Fruit fly (Drosophila melanogaster) whole organism, embryonic: ENCODE data around the gene CG7970.
A peak's percentile ranks its signal among the peaks of the same experiment; 100 is the strongest.

Experiments used
- Adf1 ChIP-seq: fragments of 200-800 bp; sonication (Bioruptor generic); IDR thresholded peaks from 2 replicates; pipeline ENCODE4 v1.3.6; 2022; ENCODE audit warnings: missing biosample characterization, missing genetic modification characterization
- CG1024 ChIP-seq: fragments of 200-800 bp; sonication (Bioruptor generic); IDR thresholded peaks from 2 replicates; pipeline ENCODE4 v1.3.6; 2022; ENCODE audit warnings: missing biosample characterization, missing genetic modification characterization
- CG10274 ChIP-seq: fragments of 200-800 bp; sonication (Bioruptor generic); optimal IDR thresholded peaks from 3 replicates; lab custom pipeline; 2017; ENCODE audit warnings: missing biosample characterization, mild to moderate bottlenecking, missing genetic modification characterization
- CG10462 ChIP-seq: fragments of 200-800 bp; sonication (Bioruptor generic); optimal IDR thresholded peaks from 2 replicates; lab custom pipeline; 2016; ENCODE audit warnings: missing biosample characterization, missing genetic modification characterization
- CG10543 ChIP-seq: fragments of 200-800 bp; sonication (Bioruptor generic); optimal IDR thresholded peaks from 3 replicates; lab custom pipeline; 2017; ENCODE audit warnings: missing biosample characterization, mild to moderate bottlenecking, missing genetic modification characterization, moderate library complexity
- CG11247 ChIP-seq: fragments of 200-800 bp; sonication (Bioruptor generic); IDR thresholded peaks from 2 replicates; pipeline ENCODE4 v1.3.6; 2022; ENCODE audit warnings: missing biosample characterization, missing genetic modification characterization
- CG11398 ChIP-seq: fragments of 200-800 bp; sonication (Bioruptor generic); optimal IDR thresholded peaks from 2 replicates; lab custom pipeline; 2016; ENCODE audit warnings: missing biosample characterization, missing genetic modification characterization
- CG1529 ChIP-seq: fragments of 200-800 bp; sonication (Bioruptor generic); optimal IDR thresholded peaks from 3 replicates; lab custom pipeline; 2018; ENCODE audit warnings: missing biosample characterization, missing genetic modification characterization
- CG15601 ChIP-seq: fragments of 200-800 bp; sonication (Bioruptor generic); optimal IDR thresholded peaks from 3 replicates; lab custom pipeline; 2019; ENCODE audit warnings: missing biosample characterization, mild to moderate bottlenecking, missing genetic modification characterization, moderate library complexity
- CG16863 ChIP-seq: fragments of 200-800 bp; sonication (Bioruptor generic); optimal IDR thresholded peaks from 3 replicates; lab custom pipeline; 2016; ENCODE audit warnings: missing biosample characterization, missing genetic modification characterization
- CG17612 ChIP-seq: fragments of 200-800 bp; sonication (Bioruptor generic); IDR thresholded peaks from 2 replicates; pipeline ENCODE4 v1.3.6; 2022; ENCODE audit warnings: missing biosample characterization, missing genetic modification characterization
- CG18476 ChIP-seq: fragments of 200-800 bp; sonication (Bioruptor generic); optimal IDR thresholded peaks from 2 replicates; lab custom pipeline; 2016; ENCODE audit warnings: missing biosample characterization, mild to moderate bottlenecking, missing genetic modification characterization
- CG2116 ChIP-seq: fragments of 200-800 bp; sonication (Bioruptor generic); optimal IDR thresholded peaks from 3 replicates; lab custom pipeline; 2018; ENCODE audit warnings: missing biosample characterization, mild to moderate bottlenecking, missing genetic modification characterization
- CG3065 ChIP-seq: fragments of 200-800 bp; sonication (Bioruptor generic); optimal IDR thresholded peaks from 2 replicates; lab custom pipeline; 2016; ENCODE audit warnings: missing biosample characterization, missing genetic modification characterization
- CG34376 ChIP-seq: fragments of 200-800 bp; sonication (Bioruptor generic); optimal IDR thresholded peaks from 2 replicates; lab custom pipeline; 2018; ENCODE audit warnings: missing biosample characterization, mild to moderate bottlenecking, missing genetic modification characterization
- CG43689 ChIP-seq: fragments of 200-800 bp; sonication (Bioruptor generic); IDR thresholded peaks from 2 replicates; pipeline ENCODE4 v1.3.6; 2022; ENCODE audit warnings: missing biosample characterization, missing genetic modification characterization
- CG4820 ChIP-seq: fragments of 200-800 bp; sonication (Bioruptor generic); optimal IDR thresholded peaks from 3 replicates; lab custom pipeline; 2016; ENCODE audit warnings: missing biosample characterization, missing genetic modification characterization
- CG7839 ChIP-seq: fragments of 200-800 bp; sonication (Bioruptor generic); optimal IDR thresholded peaks from 3 replicates; lab custom pipeline; 2018; ENCODE audit warnings: missing biosample characterization, mild to moderate bottlenecking, missing genetic modification characterization, moderate library complexity
- CG8089 ChIP-seq: fragments of 200-800 bp; sonication (Bioruptor generic); optimal IDR thresholded peaks from 3 replicates; lab custom pipeline; 2016; ENCODE audit warnings: missing biosample characterization, missing genetic modification characterization
- CG9215 ChIP-seq: fragments of 200-800 bp; sonication (Bioruptor generic); IDR thresholded peaks from 2 replicates; pipeline ENCODE4 v1.3.6; 2022; ENCODE audit warnings: missing biosample characterization, missing genetic modification characterization
- D19B ChIP-seq: fragments of 200-800 bp; sonication (Bioruptor generic); optimal IDR thresholded peaks from 2 replicates; lab custom pipeline; 2017; ENCODE audit warnings: missing biosample characterization, mild to moderate bottlenecking, missing genetic modification characterization
- Drgx ChIP-seq: fragments of 200-800 bp; sonication (Bioruptor generic); IDR thresholded peaks from 2 replicates; pipeline ENCODE4 v1.3.6; 2022; ENCODE audit warnings: missing biosample characterization, missing genetic modification characterization
- Gsc ChIP-seq: fragments of 200-800 bp; sonication (Bioruptor generic); IDR thresholded peaks from 2 replicates; pipeline ENCODE4 v1.3.6; 2022; ENCODE audit warnings: missing biosample characterization, missing genetic modification characterization
- H2.0 ChIP-seq: fragments of 200-800 bp; sonication (Bioruptor generic); IDR thresholded peaks from 2 replicates; pipeline ENCODE4 v1.3.6; 2022; ENCODE audit warnings: missing biosample characterization, missing genetic modification characterization
- Mad ChIP-seq: fragments of 200-800 bp; sonication (Bioruptor generic); optimal IDR thresholded peaks from 2 replicates; lab custom pipeline; 2016; ENCODE audit warnings: missing biosample characterization, missing genetic modification characterization
- Ptx1 ChIP-seq: fragments of 200-800 bp; sonication (Bioruptor generic); IDR thresholded peaks from 2 replicates; pipeline ENCODE4 v1.3.6; 2022; ENCODE audit warnings: missing biosample characterization, missing genetic modification characterization
- Side ChIP-seq: fragments of 200-800 bp; sonication (Bioruptor generic); optimal IDR thresholded peaks from 2 replicates; lab custom pipeline; 2016; ENCODE audit warnings: missing biosample characterization, missing genetic modification characterization
- Sox100B ChIP-seq: fragments of 200-800 bp; sonication (Bioruptor generic); optimal IDR thresholded peaks from 3 replicates; lab custom pipeline; 2018; ENCODE audit warnings: missing biosample characterization, mild to moderate bottlenecking, missing genetic modification characterization
- ase ChIP-seq: fragments of 200-800 bp; sonication (Bioruptor generic); IDR thresholded peaks from 3 replicates; pipeline ENCODE4 v1.3.6; 2022; ENCODE audit warnings: missing biosample characterization, missing genetic modification characterization
- ato ChIP-seq: fragments of 200-800 bp; sonication (Bioruptor generic); IDR thresholded peaks from 2 replicates; pipeline ENCODE4 v1.3.6; 2022; ENCODE audit warnings: missing biosample characterization, missing genetic modification characterization; ENCODE audit not compliant: partially characterized antibody
- bab2 ChIP-seq: fragments of 200-800 bp; sonication (Bioruptor generic); optimal IDR thresholded peaks from 2 replicates; lab custom pipeline; 2016; ENCODE audit warnings: missing biosample characterization, missing genetic modification characterization
- chm ChIP-seq: fragments of 200-800 bp; sonication (Bioruptor generic); IDR thresholded peaks from 2 replicates; pipeline ENCODE4 v1.3.6; 2022; ENCODE audit warnings: missing biosample characterization, missing genetic modification characterization
- ci ChIP-seq: fragments of 200-800 bp; sonication (Bioruptor generic); IDR thresholded peaks from 3 replicates; pipeline ENCODE4 v1.3.6; 2022; ENCODE audit warnings: missing biosample characterization, missing genetic modification characterization
- corto ChIP-seq: fragments of 200-800 bp; sonication (Bioruptor generic); optimal IDR thresholded peaks from 2 replicates; lab custom pipeline; 2016; ENCODE audit warnings: missing biosample characterization, mild to moderate bottlenecking, missing genetic modification characterization, moderate library complexity
- eve ChIP-seq, 2 experiments: fragments of >200 bp; optimal IDR thresholded peaks; 2 replicates each; lab custom pipeline; 2017; ENCODE audit warnings: missing biosample characterization in 2 of 2, missing genetic modification characterization in 2 of 2
- eyg ChIP-seq: fragments of 200-800 bp; sonication (Bioruptor generic); optimal IDR thresholded peaks from 3 replicates; lab custom pipeline; 2016; ENCODE audit warnings: missing biosample characterization, missing genetic modification characterization
- gce ChIP-seq: fragments of 200-800 bp; sonication (Bioruptor generic); IDR thresholded peaks from 3 replicates; pipeline ENCODE4 v1.3.6; 2022; ENCODE audit warnings: missing biosample characterization, missing genetic modification characterization
- gro ChIP-seq: fragments of 200-800 bp; sonication (Bioruptor generic); optimal IDR thresholded peaks from 2 replicates; lab custom pipeline; 2016; ENCODE audit warnings: missing biosample characterization, missing genetic modification characterization
- inv ChIP-seq: fragments of 200-800 bp; sonication (Bioruptor generic); IDR thresholded peaks from 2 replicates; pipeline ENCODE4 v1.3.6; 2022; ENCODE audit warnings: missing biosample characterization, missing genetic modification characterization; ENCODE audit not compliant: partially characterized antibody
- lab ChIP-seq: fragments of 200-800 bp; sonication (Bioruptor generic); optimal IDR thresholded peaks from 3 replicates; lab custom pipeline; 2017; ENCODE audit warnings: missing biosample characterization, missing genetic modification characterization, mild to moderate bottlenecking, moderate library complexity, missing genetic modification reagents
- lmd ChIP-seq: fragments of 200-800 bp; sonication (Bioruptor generic); IDR thresholded peaks from 2 replicates; pipeline ENCODE4 v1.3.6; 2022; ENCODE audit warnings: missing biosample characterization, missing genetic modification characterization
- lov ChIP-seq, 2 experiments: fragments of 200-800 bp in 1 of 2; fragments of >200 bp in 1 of 2; sonication (Bioruptor generic) in 1 of 2; IDR thresholded peaks in 1 of 2; optimal IDR thresholded peaks in 1 of 2; 2 replicates in 1 of 2; 3 replicates in 1 of 2; pipeline versions ENCODE4 v1.3.6 to Lab custom; 2017 to 2022; ENCODE audit warnings: missing biosample characterization in 1 of 2, missing genetic modification characterization in 1 of 2
- nau ChIP-seq: fragments of 200-800 bp; sonication (Bioruptor generic); optimal IDR thresholded peaks from 3 replicates; lab custom pipeline; 2017; ENCODE audit warnings: missing biosample characterization, mild to moderate bottlenecking, missing genetic modification characterization, missing genetic modification reagents
- p53 ChIP-seq: fragments of 200-800 bp; sonication (Bioruptor generic); optimal IDR thresholded peaks from 2 replicates; lab custom pipeline; 2016; ENCODE audit warnings: missing biosample characterization, missing genetic modification characterization
- prd ChIP-seq, 3 experiments: fragments of >200 bp in 2 of 3; fragments of 200-800 bp in 1 of 3; sonication (Bioruptor generic) in 1 of 3; optimal IDR thresholded peaks in 2 of 3; IDR thresholded peaks in 1 of 3; 2 replicates in 2 of 3; 3 replicates in 1 of 3; pipeline versions ENCODE4 v1.3.6 to Lab custom; 2017 to 2022; ENCODE audit warnings: missing biosample characterization in 1 of 3, missing genetic modification characterization in 1 of 3
- sima ChIP-seq: fragments of 200-800 bp; sonication (Bioruptor generic); optimal IDR thresholded peaks from 2 replicates; lab custom pipeline; 2016; ENCODE audit warnings: missing biosample characterization, missing genetic modification characterization
- slbo ChIP-seq: fragments of 200-800 bp; sonication (Bioruptor generic); IDR thresholded peaks from 2 replicates; pipeline ENCODE4 v1.3.6; 2022; ENCODE audit warnings: missing biosample characterization, missing genetic modification characterization
- sug ChIP-seq: fragments of 200-800 bp; optimal IDR thresholded peaks from 2 replicates; lab custom pipeline; 2019; ENCODE audit warnings: missing biosample characterization, mild to moderate bottlenecking, missing genetic modification characterization, moderate library complexity
- wek ChIP-seq: fragments of 200-800 bp; sonication (Bioruptor generic); optimal IDR thresholded peaks from 3 replicates; lab custom pipeline; 2018; ENCODE audit warnings: missing biosample characterization, mild to moderate bottlenecking, missing genetic modification characterization, moderate library complexity
- z ChIP-seq: fragments of 200-800 bp; sonication (Bioruptor generic); IDR thresholded peaks from 3 replicates; pipeline ENCODE4 v1.3.6; 2022; ENCODE audit warnings: missing biosample characterization, missing genetic modification characterization
- zfh1 ChIP-seq: fragments of 200-800 bp; sonication (Bioruptor generic); IDR thresholded peaks from 3 replicates; pipeline ENCODE4 v1.3.6; 2022; ENCODE audit warnings: missing biosample characterization, missing genetic modification characterization

Gene CG7970

DNA sequence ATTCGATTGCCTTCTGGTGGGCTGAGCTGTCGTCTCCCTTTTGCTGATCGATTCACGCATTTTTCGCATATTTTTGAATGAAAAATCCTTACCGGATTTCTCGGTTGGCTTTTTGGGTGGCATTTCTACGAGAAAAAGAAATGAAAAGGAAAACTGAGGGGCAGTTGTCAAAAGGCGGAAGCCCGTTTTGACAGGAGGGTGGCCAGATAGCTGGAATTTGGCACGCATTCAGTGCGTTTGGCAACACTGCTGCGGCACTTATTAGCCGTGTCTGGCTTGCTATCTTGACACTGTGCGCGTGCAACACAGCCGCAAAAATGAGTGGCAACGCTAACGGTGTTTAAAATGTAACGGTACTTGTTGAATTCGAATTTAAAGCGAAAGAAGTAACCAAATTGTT, 16.0 kb downstream of the CG7970 start, which contains the start of gene RpL23A (continued):
- TF ChIP-seq corto (GFP tag; lab: Kevin White, UChicago) (no peak), Mad (GFP tag; lab: Kevin White, UChicago) (peak; percentile 97), CG15601 (tag; lab: Kevin White, UChicago) (peak; percentile 95), Side (GFP tag; lab: Kevin White, UChicago) (peak; percentile 98), Drgx (GFP tag; lab: Robert Waterston, UW) (peak; percentile 70), chm (GFP tag; lab: Robert Waterston, UW) (peak; percentile 97), Gsc (GFP tag; lab: Robert Waterston, UW) (peak; percentile 70), D19B (GFP tag; lab: Kevin White, UChicago) (peak; percentile 82), CG17612 (GFP tag; lab: Robert Waterston, UW) (peak; percentile 76; the same call in 1 of the 2 replicates), prd (optimal IDR thresholded peaks at IDR 0.05; lab: Kevin White, UChicago) (no peak), prd (GFP tag; IDR thresholded peaks at IDR 0.05; lab: Robert Waterston, UW) (peak; percentile 89), wek (GFP tag; lab: Kevin White, UChicago) (peak; percentile 87), lov (optimal IDR thresholded peaks at IDR 0.05; lab: Kevin White, UChicago) (no peak), lov (GFP tag; IDR thresholded peaks at IDR 0.05; lab: Robert Waterston, UW) (peak; percentile 97), CG2116 (GFP tag; lab: Kevin White, UChicago) (peak; percentile 93), CG9215 (GFP tag; lab: Robert Waterston, UW) (peak; percentile 87), CG4820 (GFP tag; lab: Kevin White, UChicago) (peak; percentile 90), slbo (GFP tag; lab: Robert Waterston, UW) (peak; percentile 96), CG8089 (GFP tag; lab: Kevin White, UChicago) (peak; percentile 97), Ptx1 (GFP tag; lab: Robert Waterston, UW) (peak; percentile 95), inv (GFP tag; lab: Robert Waterston, UW) (peak; percentile 23; the same call in 1 of the 2 replicates), bab2 (GFP tag; lab: Kevin White, UChicago) (peak; percentile 95), CG43689 (GFP tag; lab: Robert Waterston, UW) (peak; percentile 90), CG11398 (peak; percentile 96), lab (GFP tag; lab: Kevin White, UChicago) (peak; percentile 99), lmd (GFP tag; lab: Robert Waterston, UW) (peak; percentile 91), sug (tag; lab: Kevin White, UChicago) (peak; percentile 93), z (GFP tag; lab: Robert Waterston, UW) (peak; percentile 39; the same call in 1 of the 3 replicates), ci (peak; percentile 99), p53 (GFP tag; lab: Kevin White, UChicago) (peak; percentile 97), H2.0 (GFP tag; lab: Robert Waterston, UW) (peak; percentile 92), Adf1 (GFP tag; lab: Robert Waterston, UW) (peak; percentile 78), ase (GFP tag; lab: Robert Waterston, UW) (peak; percentile 93), Sox100B (GFP tag; lab: Kevin White, UChicago) (no peak), CG11247 (GFP tag; lab: Robert Waterston, UW) (peak; percentile 97), CG7839 (peak; percentile 91), CG1024 (GFP tag; lab: Robert Waterston, UW) (peak; percentile 87), ato (peak; percentile 67), CG1529 (GFP tag; lab: Kevin White, UChicago) (peak; percentile 80), CG18476 (GFP tag; lab: Kevin White, UChicago) (peak; percentile 87), eve (GFP tag; optimal IDR thresholded peaks at IDR 0.05; lab: Kevin White, UChicago) (no peak), CG10543 (GFP tag; lab: Kevin White, UChicago) (peak; percentile 97), zfh1 (GFP tag; lab: Robert Waterston, UW) (peak; percentile 98), sima (GFP tag; lab: Kevin White, UChicago) (peak; percentile 93), CG3065 (peak; percentile 94), nau (GFP tag; lab: Kevin White, UChicago) (peak; percentile 94), eyg (GFP tag; lab: Kevin White, UChicago) (peak; percentile 96), gce (GFP tag; lab: Robert Waterston, UW) (peak; percentile 88), CG34376 (peak; percentile 97), CG10462 (GFP tag; lab: Kevin White, UChicago) (peak; percentile 88), gro (peak; percentile 97), CG16863 (GFP tag; lab: Kevin White, UChicago) (peak; percentile 91), CG10274 (GFP tag; lab: Kevin White, UChicago) (peak; percentile 89)
